Fruit fly (Drosophila melanogaster) whole organism, embryonic: ENCODE measurements around the gene Ing5.

Source experiments
- ATbp ChIP-seq: fragments of 200-800 bp; sonication (Bioruptor generic); optimal IDR thresholded peaks from 2 replicates; lab custom pipeline; 2017; ENCODE audit warnings: missing biosample characterization, mild to moderate bottlenecking, missing genetic modification characterization, missing genetic modification reagents
- B-H1 ChIP-seq: fragments of 200-800 bp; sonication (Bioruptor generic); IDR thresholded peaks from 3 replicates; pipeline ENCODE4 v1.3.6; 2022; ENCODE audit warnings: missing biosample characterization, missing genetic modification characterization
- Blimp-1 ChIP-seq: fragments of 200-800 bp; sonication (Bioruptor generic); optimal IDR thresholded peaks from 3 replicates; lab custom pipeline; 2018; ENCODE audit warnings: missing biosample characterization, missing genetic modification characterization, mild to moderate bottlenecking, moderate library complexity, missing genetic modification reagents
- CG11247 ChIP-seq: fragments of 200-800 bp; sonication (Bioruptor generic); IDR thresholded peaks from 2 replicates; pipeline ENCODE4 v1.3.6; 2022; ENCODE audit warnings: missing biosample characterization, missing genetic modification characterization
- CG12769 ChIP-seq: fragments of 200-800 bp; sonication (Bioruptor generic); optimal IDR thresholded peaks from 2 replicates; lab custom pipeline; 2019; ENCODE audit warnings: missing biosample characterization, mild to moderate bottlenecking, missing genetic modification characterization, moderate library complexity
- CG14050 ChIP-seq: fragments of 200-800 bp; sonication (Bioruptor generic); IDR thresholded peaks from 3 replicates; pipeline ENCODE4 v1.3.6; 2022; ENCODE audit warnings: missing biosample characterization, missing genetic modification characterization
- CG16863 ChIP-seq: fragments of 200-800 bp; sonication (Bioruptor generic); optimal IDR thresholded peaks from 3 replicates; lab custom pipeline; 2016; ENCODE audit warnings: missing biosample characterization, missing genetic modification characterization
- CG18262 ChIP-seq: fragments of 200-800 bp; optimal IDR thresholded peaks from 3 replicates; lab custom pipeline; 2019; ENCODE audit warnings: missing biosample characterization, mild to moderate bottlenecking, missing genetic modification characterization, moderate library complexity
- CG18599 ChIP-seq: fragments of 200-800 bp; sonication (Bioruptor generic); optimal IDR thresholded peaks from 3 replicates; lab custom pipeline; 2017; ENCODE audit warnings: missing biosample characterization, missing genetic modification characterization, mild to moderate bottlenecking, moderate library complexity, missing genetic modification reagents
- CG31388 ChIP-seq: fragments of 200-800 bp; sonication (Bioruptor generic); optimal IDR thresholded peaks from 2 replicates; lab custom pipeline; 2016; ENCODE audit warnings: missing biosample characterization, missing genetic modification characterization
- CG34376 ChIP-seq: fragments of 200-800 bp; sonication (Bioruptor generic); optimal IDR thresholded peaks from 2 replicates; lab custom pipeline; 2018; ENCODE audit warnings: missing biosample characterization, mild to moderate bottlenecking, missing genetic modification characterization
- CG3838 ChIP-seq: fragments of 200-800 bp; sonication (Bioruptor generic); optimal IDR thresholded peaks from 3 replicates; lab custom pipeline; 2016; ENCODE audit warnings: missing biosample characterization, missing genetic modification characterization
- CG3995 ChIP-seq: fragments of 200-800 bp; sonication (Bioruptor generic); optimal IDR thresholded peaks from 3 replicates; lab custom pipeline; 2016; ENCODE audit warnings: missing biosample characterization, missing genetic modification characterization
- CG4617 ChIP-seq: fragments of 200-800 bp; sonication (Bioruptor generic); optimal IDR thresholded peaks from 3 replicates; lab custom pipeline; 2016; ENCODE audit warnings: missing biosample characterization, missing genetic modification characterization, borderline replicate concordance
- CG7745 ChIP-seq: fragments of 200-800 bp; sonication (Bioruptor generic); optimal IDR thresholded peaks from 2 replicates; lab custom pipeline; 2018; ENCODE audit warnings: missing biosample characterization, mild to moderate bottlenecking, missing genetic modification characterization, moderate library complexity
- CG7963 ChIP-seq: fragments of 200-800 bp; sonication (Bioruptor generic); IDR thresholded peaks from 3 replicates; pipeline ENCODE4 v1.3.6; 2022; ENCODE audit warnings: missing biosample characterization, missing genetic modification characterization; ENCODE audit not compliant: partially characterized antibody
- CG9727 ChIP-seq: fragments of 200-800 bp; sonication (Bioruptor generic); optimal IDR thresholded peaks from 3 replicates; lab custom pipeline; 2017; ENCODE audit warnings: missing biosample characterization, mild to moderate bottlenecking, missing genetic modification characterization
- CG9932 ChIP-seq: fragments of 200-800 bp; sonication (Bioruptor generic); IDR thresholded peaks from 2 replicates; pipeline ENCODE4 v1.3.6; 2022; ENCODE audit warnings: missing biosample characterization, missing genetic modification characterization
- Dll ChIP-seq: fragments of 200-800 bp; sonication (Bioruptor generic); IDR thresholded peaks from 4 replicates; pipeline ENCODE4 v1.3.6; 2022; ENCODE audit warnings: missing biosample characterization, missing genetic modification characterization; ENCODE audit not compliant: partially characterized antibody
- Doc2 ChIP-seq: fragments of 200-800 bp; sonication (Bioruptor generic); IDR thresholded peaks from 2 replicates; pipeline ENCODE4 v1.3.6; 2022; ENCODE audit warnings: missing biosample characterization, missing genetic modification characterization
- Dref ChIP-seq: fragments of 200-800 bp; sonication (Bioruptor generic); IDR thresholded peaks from 2 replicates; pipeline ENCODE4 v1.3.6; 2022; ENCODE audit warnings: missing biosample characterization, missing genetic modification characterization
- Elba2 ChIP-seq: fragments of 200-800 bp; sonication (Bioruptor generic); optimal IDR thresholded peaks from 3 replicates; lab custom pipeline; 2016; ENCODE audit warnings: missing biosample characterization, missing genetic modification characterization
- HLH3B ChIP-seq: fragments of 200-800 bp; sonication (Bioruptor generic); IDR thresholded peaks from 2 replicates; pipeline ENCODE4 v1.3.6; 2022; ENCODE audit warnings: missing biosample characterization, missing genetic modification characterization
- Jarid2 ChIP-seq: fragments of 200-800 bp; sonication (Bioruptor generic); optimal IDR thresholded peaks from 3 replicates; lab custom pipeline; 2017; ENCODE audit warnings: mild to moderate bottlenecking, missing biosample characterization, missing genetic modification reagents, missing genetic modification characterization
- Lpt ChIP-seq: fragments of >200 bp; optimal IDR thresholded peaks from 2 replicates; lab custom pipeline; 2018; ENCODE audit warnings: missing biosample characterization, missing genetic modification characterization
- Nf-YA ChIP-seq: fragments of 200-800 bp; sonication (Bioruptor generic); IDR thresholded peaks from 2 replicates; pipeline ENCODE4 v1.3.6; 2022; ENCODE audit warnings: missing biosample characterization, missing genetic modification characterization
- Vsx1 ChIP-seq: fragments of 200-800 bp; sonication (Bioruptor generic); optimal IDR thresholded peaks from 2 replicates; lab custom pipeline; 2017; ENCODE audit warnings: missing biosample characterization, mild to moderate bottlenecking, missing genetic modification characterization, missing genetic modification reagents
- bigmax ChIP-seq: fragments of 200-800 bp; sonication (Bioruptor generic); optimal IDR thresholded peaks from 2 replicates; lab custom pipeline; 2018; ENCODE audit warnings: missing biosample characterization, mild to moderate bottlenecking, missing genetic modification characterization
- bsh ChIP-seq, 2 experiments: fragments of 200-800 bp; sonication (Bioruptor generic); optimal IDR thresholded peaks; 2 replicates each; lab custom pipeline; 2017 to 2018; ENCODE audit warnings: mild to moderate bottlenecking in 2 of 2, missing biosample characterization in 2 of 2, missing genetic modification characterization in 2 of 2, moderate library complexity in 1 of 2
- cas ChIP-seq: fragments of 200-800 bp; sonication (Bioruptor generic); IDR thresholded peaks from 2 replicates; pipeline ENCODE4 v1.3.6; 2022; ENCODE audit warnings: missing biosample characterization, missing genetic modification characterization
- chinmo ChIP-seq: fragments of 200-800 bp; sonication (Bioruptor generic); IDR thresholded peaks from 4 replicates; pipeline ENCODE4 v1.3.6; 2022; ENCODE audit warnings: missing biosample characterization, missing genetic modification characterization; ENCODE audit not compliant: partially characterized antibody
- corto ChIP-seq: fragments of 200-800 bp; sonication (Bioruptor generic); optimal IDR thresholded peaks from 2 replicates; lab custom pipeline; 2016; ENCODE audit warnings: missing biosample characterization, mild to moderate bottlenecking, missing genetic modification characterization, moderate library complexity
- eve ChIP-seq, 2 experiments: fragments of >200 bp; optimal IDR thresholded peaks; 2 replicates each; lab custom pipeline; 2017; ENCODE audit warnings: missing biosample characterization in 2 of 2, missing genetic modification characterization in 2 of 2
- gce ChIP-seq: fragments of 200-800 bp; sonication (Bioruptor generic); IDR thresholded peaks from 3 replicates; pipeline ENCODE4 v1.3.6; 2022; ENCODE audit warnings: missing biosample characterization, missing genetic modification characterization
- gcm2 ChIP-seq: fragments of 200-800 bp; sonication (Bioruptor generic); optimal IDR thresholded peaks from 2 replicates; lab custom pipeline; 2016; ENCODE audit warnings: missing biosample characterization, missing genetic modification characterization
- insv ChIP-seq, 2 experiments: fragments of 200-800 bp; sonication (Bioruptor generic); optimal IDR thresholded peaks; 3 replicates each; lab custom pipeline; 2016 to 2018; ENCODE audit warnings: missing biosample characterization in 2 of 2, missing genetic modification characterization in 2 of 2
- jigr1 ChIP-seq: fragments of 200-800 bp; sonication (Bioruptor generic); IDR thresholded peaks from 3 replicates; pipeline ENCODE4 v1.3.6; 2022; ENCODE audit warnings: missing biosample characterization, missing genetic modification characterization
- kah ChIP-seq: fragments of 200-800 bp; sonication (Bioruptor generic); optimal IDR thresholded peaks from 2 replicates; lab custom pipeline; 2018; ENCODE audit warnings: missing biosample characterization, mild to moderate bottlenecking, missing genetic modification characterization
- maf-S ChIP-seq: fragments of 200-800 bp; sonication (Bioruptor generic); optimal IDR thresholded peaks from 2 replicates; lab custom pipeline; 2016; ENCODE audit warnings: missing biosample characterization, missing genetic modification characterization
- nerfin-2 ChIP-seq: fragments of 200-800 bp; sonication (Bioruptor generic); IDR thresholded peaks from 2 replicates; pipeline ENCODE4 v1.3.6; 2022; ENCODE audit warnings: missing biosample characterization, missing genetic modification characterization; ENCODE audit not compliant: partially characterized antibody
- pfk ChIP-seq: fragments of 200-800 bp; sonication (Bioruptor generic); optimal IDR thresholded peaks from 2 replicates; lab custom pipeline; 2018; ENCODE audit warnings: missing biosample characterization, mild to moderate bottlenecking, missing genetic modification characterization, moderate library complexity
- phol ChIP-seq: fragments of 200-800 bp; sonication (Bioruptor generic); optimal IDR thresholded peaks from 3 replicates; lab custom pipeline; 2018; ENCODE audit warnings: missing biosample characterization, mild to moderate bottlenecking, missing genetic modification characterization, moderate library complexity
- pzg ChIP-seq: fragments of 200-800 bp; sonication (Bioruptor generic); optimal IDR thresholded peaks from 3 replicates; lab custom pipeline; 2018; ENCODE audit warnings: missing biosample characterization, mild to moderate bottlenecking, missing genetic modification characterization, moderate library complexity
- run ChIP-seq: fragments of 200-800 bp; sonication (Bioruptor generic); optimal IDR thresholded peaks from 3 replicates; lab custom pipeline; 2018; ENCODE audit warnings: missing biosample characterization, mild to moderate bottlenecking, missing genetic modification characterization
- salm ChIP-seq: fragments of 200-800 bp; sonication (Bioruptor generic); optimal IDR thresholded peaks from 2 replicates; lab custom pipeline; 2018; ENCODE audit warnings: missing biosample characterization, mild to moderate bottlenecking, missing genetic modification characterization
- slou ChIP-seq: fragments of 200-800 bp; sonication (Bioruptor generic); optimal IDR thresholded peaks from 3 replicates; lab custom pipeline; 2016; ENCODE audit warnings: missing biosample characterization, missing genetic modification characterization
- slp2 ChIP-seq: fragments of 200-800 bp; sonication (Bioruptor generic); optimal IDR thresholded peaks from 2 replicates; lab custom pipeline; 2016; ENCODE audit warnings: missing biosample characterization, missing genetic modification characterization
- sr ChIP-seq: fragments of 200-800 bp; sonication (Bioruptor generic); IDR thresholded peaks from 3 replicates; pipeline ENCODE4 v1.3.6; 2022; ENCODE audit warnings: missing biosample characterization, missing genetic modification characterization
- trem ChIP-seq: fragments of 200-800 bp; optimal IDR thresholded peaks from 3 replicates; lab custom pipeline; 2019; ENCODE audit warnings: missing biosample characterization, mild to moderate bottlenecking, missing genetic modification characterization, moderate library complexity
- vfl ChIP-seq: fragments of 200-800 bp; sonication (Bioruptor generic); optimal IDR thresholded peaks from 2 replicates; lab custom pipeline; 2016; ENCODE audit warnings: missing biosample characterization, missing genetic modification characterization

The Ing5 gene

dm6 chr2L:13398614-13399161 lies 11.6 kb upstream of the Ing5 start, which contains the start of the genes CG10859 and CG7110 (continued):
- TF ChIP-seq Dll (GFP tag; lab: Robert Waterston, UW) = no peak
- peak; percentile 66 for TF ChIP-seq Elba2 (GFP tag; lab: Kevin White, UChicago)
- TF ChIP-seq CG9727 (GFP tag; lab: Kevin White, UChicago) = peak; percentile 61
- TF ChIP-seq CG16863 = no peak
- no peak for TF ChIP-seq maf-S (GFP tag; lab: Kevin White, UChicago)
- TF ChIP-seq trem = peak; percentile 56
- TF ChIP-seq ATbp (GFP tag; lab: Kevin White, UChicago) = no peak
- no peak for TF ChIP-seq Lpt (GFP tag; lab: Kevin White, UChicago)
- TF ChIP-seq CG11247 (GFP tag; lab: Robert Waterston, UW) = no peak
- TF ChIP-seq bsh (GFP tag; optimal IDR thresholded peaks at IDR 0.05; lab: Kevin White, UChicago) = peak in 1 of 2 experiments; percentile 25
- no peak for TF ChIP-seq bigmax
- TF ChIP-seq chinmo = no peak
- no peak for TF ChIP-seq slou (GFP tag; lab: Kevin White, UChicago)
- TF ChIP-seq eve (GFP tag; optimal IDR thresholded peaks at IDR 0.05; lab: Kevin White, UChicago) = no peak
- TF ChIP-seq sr (GFP tag; lab: Robert Waterston, UW) = no peak
- no peak for TF ChIP-seq CG31388 (GFP tag; lab: Kevin White, UChicago)
- TF ChIP-seq salm (tag; lab: Kevin White, UChicago) = peak; percentile 24
- peak; percentile 13 for TF ChIP-seq CG3995 (GFP tag; lab: Kevin White, UChicago)
- TF ChIP-seq CG18262 (tag; lab: Kevin White, UChicago) = peak; percentile 32
- TF ChIP-seq CG9932 (GFP tag; lab: Robert Waterston, UW) = no peak
- no peak for TF ChIP-seq CG7963
- no peak for TF ChIP-seq run (tag; lab: Kevin White, UChicago)
- no peak for TF ChIP-seq B-H1 (GFP tag; lab: Robert Waterston, UW)
- TF ChIP-seq corto = no peak
- no peak for TF ChIP-seq gcm2 (GFP tag; lab: Kevin White, UChicago)
- no peak for TF ChIP-seq Doc2 (GFP tag; lab: Robert Waterston, UW)
- peak; percentile 16 for TF ChIP-seq Jarid2 (GFP tag; lab: Kevin White, UChicago)
- peak; percentile 26 for TF ChIP-seq pfk (GFP tag; lab: Kevin White, UChicago)
- TF ChIP-seq pzg (GFP tag; lab: Kevin White, UChicago) = peak; percentile 85
- no peak for TF ChIP-seq CG3838 (GFP tag; lab: Kevin White, UChicago)
- no peak for TF ChIP-seq gce (GFP tag; lab: Robert Waterston, UW)
- no peak for TF ChIP-seq Dref
- peak; percentile 43 for TF ChIP-seq CG18599 (GFP tag; lab: Kevin White, UChicago)
- TF ChIP-seq jigr1 = no peak
- TF ChIP-seq Nf-YA (GFP tag; lab: Robert Waterston, UW) = no peak
- no peak for TF ChIP-seq vfl
- peak; percentile 14 for TF ChIP-seq CG4617 (GFP tag; lab: Kevin White, UChicago)
- 0 out of 2 replicates have a peak, but pooled peaks have one; percentile 19 for TF ChIP-seq HLH3B (GFP tag; lab: Robert Waterston, UW)
- TF ChIP-seq insv (GFP tag; optimal IDR thresholded peaks at IDR 0.05; lab: Kevin White, UChicago) = peak in 1 of 2 experiments; percentile 50
- no peak for TF ChIP-seq CG7745 (tag; lab: Kevin White, UChicago)
- TF ChIP-seq nerfin-2 (GFP tag; lab: Robert Waterston, UW) = no peak
- TF ChIP-seq Blimp-1 (GFP tag; lab: Kevin White, UChicago) = no peak
- no peak for TF ChIP-seq CG12769
- TF ChIP-seq Vsx1 (GFP tag; lab: Kevin White, UChicago) = peak; percentile 50
- no peak for TF ChIP-seq slp2 (GFP tag; lab: Kevin White, UChicago)
- peak; percentile 89 for TF ChIP-seq kah
- TF ChIP-seq phol (tag; lab: Kevin White, UChicago) = peak; percentile 69
- TF ChIP-seq cas = no peak
- peak; percentile 56 for TF ChIP-seq CG34376 (GFP tag; lab: Kevin White, UChicago)
- peak; percentile 14; the same call in 1 of the 3 replicates for TF ChIP-seq CG14050 (GFP tag; lab: Robert Waterston, UW)
